Fruit fly (Drosophila melanogaster): ENCODE measurements around the gene InR.

Gene InR

dm6 chr3R:21649053-21649821 lies 30.1 kb upstream of the InR start:
- TF ChIP-seq Vsx2 (GFP tag; optimal IDR thresholded peaks at IDR 0.05; ENCODE audit: partially characterized antibody) (no peak), Sp1 (GFP tag; optimal IDR thresholded peaks at IDR 0.05) (peak; percentile 85), rgr (GFP tag; optimal IDR thresholded peaks at IDR 0.05) (peak; percentile 45), pan (optimal IDR thresholded peaks at IDR 0.05) (peak; percentile 39), psq (GFP tag; optimal IDR thresholded peaks at IDR 0.05) (peak; percentile 61), woc (GFP tag; optimal IDR thresholded peaks at IDR 0.05) (no peak), CrebA (GFP tag; optimal IDR thresholded peaks at IDR 0.05; ENCODE audit: borderline replicate concordance) (peak; percentile 17), OdsH (GFP tag; optimal IDR thresholded peaks at IDR 0.05) (peak; percentile 48), foxo (GFP tag; optimal IDR thresholded peaks at IDR 0.05) (peak in 1 of 2 experiments; percentile 49), Myc (optimal IDR thresholded peaks at IDR 0.05) (no peak), Mio (GFP tag; optimal IDR thresholded peaks at IDR 0.05) (no peak), HLH106 (tag; optimal IDR thresholded peaks at IDR 0.05) (peak; percentile 85), brk (GFP tag; optimal IDR thresholded peaks at IDR 0.05) (peak; percentile 32), h (GFP tag; optimal IDR thresholded peaks at IDR 0.05) (peak; percentile 35), dmrt93B (GFP tag; optimal IDR thresholded peaks at IDR 0.05) (peak; percentile 69), Rel (GFP tag; optimal IDR thresholded peaks at IDR 0.05) (peak; percentile 28), Rel (tag; optimal IDR thresholded peaks at IDR 0.05) (peak; percentile 94)

- peak; percentile 10 for TF ChIP-seq Hnf4 (GFP tag; optimal IDR thresholded peaks at IDR 0.05)
- TF ChIP-seq brk (GFP tag; optimal IDR thresholded peaks at IDR 0.05), result no peak
- TF ChIP-seq foxo (GFP tag; optimal IDR thresholded peaks at IDR 0.05), result peak in 1 of 2 experiments; percentile 52
- peak; percentile 75 for TF ChIP-seq h (GFP tag; optimal IDR thresholded peaks at IDR 0.05)
- peak; percentile 54 for TF ChIP-seq dmrt93B (GFP tag; optimal IDR thresholded peaks at IDR 0.05)
- peak; percentile 59 for TF ChIP-seq ey (GFP tag; optimal IDR thresholded peaks at IDR 0.05)
- peak; percentile 41 for TF ChIP-seq rgr (GFP tag; optimal IDR thresholded peaks at IDR 0.05)
- no peak for TF ChIP-seq Myc (optimal IDR thresholded peaks at IDR 0.05)
- peak; percentile 14 for TF ChIP-seq CG32264 (GFP tag; optimal IDR thresholded peaks at IDR 0.05)
- TF ChIP-seq psq (GFP tag; optimal IDR thresholded peaks at IDR 0.05), result peak; percentile 77
- peak; percentile 25 for TF ChIP-seq OdsH (GFP tag; optimal IDR thresholded peaks at IDR 0.05)
- peak; percentile 53 for TF ChIP-seq fru (GFP tag; optimal IDR thresholded peaks at IDR 0.05)
- TF ChIP-seq GATAd (GFP tag; optimal IDR thresholded peaks at IDR 0.05), result no peak
- TF ChIP-seq br (GFP tag; optimal IDR thresholded peaks at IDR 0.05), result peak; percentile 27
- TF ChIP-seq woc (GFP tag; optimal IDR thresholded peaks at IDR 0.05), result peak; percentile 45
- TF ChIP-seq Sp1 (GFP tag; optimal IDR thresholded peaks at IDR 0.05), result peak; percentile 59
- peak; percentile 17 for TF ChIP-seq HLH106 (tag; optimal IDR thresholded peaks at IDR 0.05)
- TF ChIP-seq Mio (GFP tag; optimal IDR thresholded peaks at IDR 0.05), result no peak
- TF ChIP-seq Hr78 (GFP tag; optimal IDR thresholded peaks at IDR 0.05), result no peak
These were observed 29.3 kb upstream of the InR start for dm6 chr3R:21648460-21648859.

- TF ChIP-seq Hr78 (GFP tag; optimal IDR thresholded peaks at IDR 0.05) (no peak), Dif (GFP tag; optimal IDR thresholded peaks at IDR 0.05; ENCODE audit: partially characterized antibody) (no peak), fru (GFP tag; optimal IDR thresholded peaks at IDR 0.05) (no peak), Vsx2 (GFP tag; optimal IDR thresholded peaks at IDR 0.05; ENCODE audit: partially characterized antibody) (no peak), dl (GFP tag; optimal IDR thresholded peaks at IDR 0.05; ENCODE audit: insufficient read depth in 1 of 2, partially characterized antibody in 2 of 2) (no peak), HLH106 (tag; optimal IDR thresholded peaks at IDR 0.05) (no peak)
These were observed 27.0 kb upstream of the InR start for dm6 chr3R:21645904-21646664.

dm6 chr3R:21644222-21644621 lies 25.1 kb upstream of the InR start:
- TF ChIP-seq brk (GFP tag; optimal IDR thresholded peaks at IDR 0.05) (no peak), pan (optimal IDR thresholded peaks at IDR 0.05) (no peak)

- TF ChIP-seq h (GFP tag; optimal IDR thresholded peaks at IDR 0.05) (peak; percentile 32), Vsx2 (GFP tag; optimal IDR thresholded peaks at IDR 0.05; ENCODE audit: partially characterized antibody) (no peak), tai (GFP tag; optimal IDR thresholded peaks at IDR 0.05) (no peak), psq (GFP tag; optimal IDR thresholded peaks at IDR 0.05) (no peak), HLH106 (tag; optimal IDR thresholded peaks at IDR 0.05) (peak; percentile 23), sage (GFP tag; optimal IDR thresholded peaks at IDR 0.05) (no peak), Sp1 (GFP tag; optimal IDR thresholded peaks at IDR 0.05) (peak; percentile 1), CG32264 (GFP tag; optimal IDR thresholded peaks at IDR 0.05) (no peak), GATAd (GFP tag; optimal IDR thresholded peaks at IDR 0.05) (no peak), foxo (GFP tag; optimal IDR thresholded peaks at IDR 0.05) (peak in 1 of 2 experiments; percentile 18), br (GFP tag; optimal IDR thresholded peaks at IDR 0.05) (peak; percentile 8), OdsH (GFP tag; optimal IDR thresholded peaks at IDR 0.05) (peak; percentile 17), dsf (GFP tag; optimal IDR thresholded peaks at IDR 0.05; ENCODE audit: borderline replicate concordance) (no peak), Myc (optimal IDR thresholded peaks at IDR 0.05) (no peak), fru (GFP tag; optimal IDR thresholded peaks at IDR 0.05) (peak; percentile 63), Dfd (GFP tag; optimal IDR thresholded peaks at IDR 0.05) (no peak), jim (GFP tag; optimal IDR thresholded peaks at IDR 0.05) (no peak), ey (GFP tag; optimal IDR thresholded peaks at IDR 0.05) (peak; percentile 5)
These were observed 24.1 kb upstream of the InR start for dm6 chr3R:21643197-21643596.

Measured in whole organism, wandering third instar larva.